Worm (Caenorhabditis elegans): Measurements from ENCODE around the gene F09G2.8.

Gene F09G2.8

ce11 chrV:7178843-7179242 is 14.6 kb downstream of the F09G2.8 start, which contains the start of gene cpsf-2:
Gene cpsf-2, plus strand, starts transcription at chrV:7179172.
- no peak for TF ChIP-seq ceh-82 (tag; optimal IDR thresholded peaks at IDR 0.05)
- no peak for TF ChIP-seq ceh-88 (GFP tag; IDR thresholded peaks at IDR 0.05)
- no peak for TF ChIP-seq skn-1 (tag; optimal IDR thresholded peaks at IDR 0.05)
- no peak for TF ChIP-seq pag-3 (tag; optimal IDR thresholded peaks at IDR 0.05; ENCODE audit: borderline replicate concordance, insufficient read depth)
- TF ChIP-seq F16B12.6 (tag; optimal IDR thresholded peaks at IDR 0.05), result peak; percentile 80
- TF ChIP-seq tbx-2 (tag; optimal IDR thresholded peaks at IDR 0.05), result peak; percentile 5
- no peak for TF ChIP-seq nhr-19 (GFP tag; conservative IDR thresholded peaks at IDR 0.05)
- TF ChIP-seq snu-23 (GFP tag; optimal IDR thresholded peaks at IDR 0.05), result peak; percentile 2
- TF ChIP-seq isw-1 (GFP tag; IDR thresholded peaks at IDR 0.05), result no peak
- TF ChIP-seq nhr-11 (tag; optimal IDR thresholded peaks at IDR 0.05), result no peak
- TF ChIP-seq ceh-90 (tag; optimal IDR thresholded peaks at IDR 0.05), result no peak
- no peak for TF ChIP-seq alr-1 (tag; optimal IDR thresholded peaks at IDR 0.05; ENCODE audit: borderline replicate concordance)
- no peak for TF ChIP-seq ztf-4 (tag; optimal IDR thresholded peaks at IDR 0.05)
- TF ChIP-seq C34B4.2 (tag; optimal IDR thresholded peaks at IDR 0.05), result no peak
- no peak for TF ChIP-seq fkh-4 (tag; optimal IDR thresholded peaks at IDR 0.05; ENCODE audit: borderline replicate concordance)
- TF ChIP-seq nhr-84 (tag; optimal IDR thresholded peaks at IDR 0.05), result no peak
- TF ChIP-seq sup-37 (GFP tag; optimal IDR thresholded peaks at IDR 0.05), result no peak
- no peak for TF ChIP-seq mab-9 (GFP tag; IDR thresholded peaks at IDR 0.05)
- no peak for TF ChIP-seq grh-1 (GFP tag; IDR thresholded peaks at IDR 0.05)
- no peak for TF ChIP-seq egl-27 (tag; optimal IDR thresholded peaks at IDR 0.05)
- TF ChIP-seq rnt-1 (tag; optimal IDR thresholded peaks at IDR 0.05), result no peak
- peak in 2 of 3 experiments; percentile 28 to 55 for TF ChIP-seq dpl-1 (GFP tag; optimal IDR thresholded peaks at IDR 0.05)
- peak in 1 of 2 experiments; percentile 36 for TF ChIP-seq lin-35 (GFP tag; optimal IDR thresholded peaks at IDR 0.05)
- no peak for TF ChIP-seq elt-2 (tag; optimal IDR thresholded peaks at IDR 0.05)
- no peak for TF ChIP-seq pax-3 (tag; optimal IDR thresholded peaks at IDR 0.05)
- peak; percentile 14 to 63 for TF ChIP-seq lsy-2 (tag; optimal IDR thresholded peaks at IDR 0.05)
- TF ChIP-seq nhr-76 (tag; optimal IDR thresholded peaks at IDR 0.05), result no peak
- peak; percentile 32 to 37 for TF ChIP-seq efl-1 (optimal IDR thresholded peaks at IDR 0.05)
- peak; percentile 7 to 50 for TF ChIP-seq efl-1 (GFP tag; optimal IDR thresholded peaks at IDR 0.05 in 1 of 2)
- TF ChIP-seq ets-5 (GFP tag; IDR thresholded peaks at IDR 0.05), result no peak
- no peak for TF ChIP-seq tlp-1 (tag; optimal IDR thresholded peaks at IDR 0.05)
- no peak for TF ChIP-seq lin-14 (GFP tag; optimal IDR thresholded peaks at IDR 0.05)
- no peak for TF ChIP-seq Y116A8C.19 (tag; optimal IDR thresholded peaks at IDR 0.05; ENCODE audit: borderline replicate concordance)

- TF ChIP-seq sup-37 (GFP tag; optimal IDR thresholded peaks at IDR 0.05) (no peak), nhr-237 (tag; optimal IDR thresholded peaks at IDR 0.05) (no peak), nhr-12 (tag; optimal IDR thresholded peaks at IDR 0.05) (no peak), nhr-28 (tag; optimal IDR thresholded peaks at IDR 0.05) (no peak), nhr-47 (tag; optimal IDR thresholded peaks at IDR 0.05) (no peak), skn-1 (tag; optimal IDR thresholded peaks at IDR 0.05) (no peak), snu-23 (GFP tag; optimal IDR thresholded peaks at IDR 0.05) (no peak), fos-1 (tag; optimal IDR thresholded peaks at IDR 0.05) (no peak), nhr-19 (GFP tag; conservative IDR thresholded peaks at IDR 0.05) (no peak), hlh-17 (GFP tag; optimal IDR thresholded peaks at IDR 0.05; ENCODE audit: borderline replicate concordance) (no peak), isw-1 (GFP tag; IDR thresholded peaks at IDR 0.05) (no peak), rnt-1 (tag; optimal IDR thresholded peaks at IDR 0.05) (no peak)
These were observed 18.3 kb downstream of the F09G2.8 start, which contains the start of gene lgc-39 for ce11 chrV:7175201-7175600. Gene lgc-39, plus strand, starts transcription at chrV:7175501.

DNA sequence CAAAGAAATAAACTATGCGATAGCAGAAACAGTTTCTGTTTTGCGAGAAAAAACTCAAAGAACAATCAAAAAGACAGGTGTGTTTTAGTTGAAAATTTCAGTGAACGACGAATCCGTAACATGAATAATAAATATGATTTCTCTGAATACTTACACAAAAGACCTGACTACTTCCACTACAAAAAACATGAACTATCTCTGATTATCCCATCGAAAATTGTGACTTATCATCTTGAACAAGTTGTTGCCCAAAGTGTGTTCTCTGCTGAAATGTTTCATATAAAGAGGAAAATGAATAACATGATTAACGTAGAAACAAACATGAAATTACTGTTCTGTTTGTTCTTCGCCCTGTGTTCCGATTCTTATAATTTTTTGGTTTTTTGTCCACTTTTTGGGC is 26.8 kb downstream of the F09G2.8 start, which contains the start of gene ugt-36:
ugt-36 (plus strand) TSS at position 301 of the 400 bp plus-strand sequence.
- TF ChIP-seq nhr-19 (GFP tag; conservative IDR thresholded peaks at IDR 0.05) (no peak), alr-1 (tag; optimal IDR thresholded peaks at IDR 0.05; ENCODE audit: borderline replicate concordance) (no peak), sptf-1 (tag; optimal IDR thresholded peaks at IDR 0.05) (no peak), nhr-20 (tag; optimal IDR thresholded peaks at IDR 0.05) (no peak), fkh-8 (tag; optimal IDR thresholded peaks at IDR 0.05) (no peak), ztf-11 (tag; optimal IDR thresholded peaks at IDR 0.05) (no peak), nhr-71 (tag; optimal IDR thresholded peaks at IDR 0.05) (no peak)

All from whole organism, L1 larva.